Worm (Caenorhabditis elegans) whole organism, L4/young adult: ENCODE measurements around the gene erd-2.2.

Experiments
- W03F9.2 ChIP-seq: fragments of 150-350 bp; optimal IDR thresholded peaks from 2 replicates; lab custom pipeline; 2014; ENCODE audit warnings: missing biosample characterization, missing genetic modification characterization
- dao-5 ChIP-seq: sonication (generic microtip); optimal IDR thresholded peaks from 2 replicates; lab custom pipeline; 2016; ENCODE audit warnings: missing genotype, missing genetic modification characterization, moderate library complexity, missing compliant biosample characterization
- him-1 ChIP-seq: sonication (generic microtip); optimal IDR thresholded peaks from 2 replicates; lab custom pipeline; 2016; ENCODE audit warnings: missing genotype, missing genetic modification reagents, missing genetic modification characterization, missing compliant biosample characterization

The erd-2.2 gene

ce11 chrIII:5906749-5907148 lies at the start of gene erd-2.2:
Gene erd-2.2 (plus strand): TSS chrIII:5907049.
- no peak for TF ChIP-seq W03F9.2 (tag; lab: Kevin White, UChicago)
- TF ChIP-seq dao-5 (tag; lab: Kevin White, UChicago) = no peak
- TF ChIP-seq him-1 (tag; lab: Kevin White, UChicago) = no peak

ce11 chrIII:5859008-5859407 lies 47.8 kb upstream of the erd-2.2 start, which contains the start of gene dpf-4:
Gene dpf-4 (plus strand): TSS chrIII:5859308.
- TF ChIP-seq W03F9.2 (tag; lab: Kevin White, UChicago) (no peak), dao-5 (tag; lab: Kevin White, UChicago) (no peak), him-1 (tag; lab: Kevin White, UChicago) (no peak)

ce11 chrIII:5863774-5864173 lies 43.1 kb upstream of the erd-2.2 start, which contains the start of gene dnpp-1:
Gene dnpp-1 (minus strand): TSS chrIII:5863803.
- TF ChIP-seq W03F9.2 (tag; lab: Kevin White, UChicago) (peak; percentile 16), him-1 (tag; lab: Kevin White, UChicago) (no peak)

ce11 chrIII:5864270-5864669 lies 42.6 kb upstream of the erd-2.2 start, which contains the start of gene rabn-5:
Gene rabn-5 (plus strand): TSS chrIII:5864553.
- TF ChIP-seq him-1 (tag; lab: Kevin White, UChicago) = no peak
- TF ChIP-seq dao-5 (tag; lab: Kevin White, UChicago) = no peak
- TF ChIP-seq W03F9.2 (tag; lab: Kevin White, UChicago) = no peak

ce11 chrIII:5868401-5868800 lies 38.4 kb upstream of the erd-2.2 start, which contains the start of gene eng-1:
Gene eng-1 (minus strand): TSS chrIII:5868501.
- TF ChIP-seq him-1 (tag; lab: Kevin White, UChicago) (no peak), dao-5 (tag; lab: Kevin White, UChicago) (no peak), W03F9.2 (tag; lab: Kevin White, UChicago) (no peak)

- TF ChIP-seq W03F9.2 (tag; lab: Kevin White, UChicago) (no peak), dao-5 (tag; lab: Kevin White, UChicago) (no peak), him-1 (tag; lab: Kevin White, UChicago) (no peak)
Measured at ce11 chrIII:5869429-5869828, 37.4 kb upstream of the erd-2.2 start, which contains the start of gene F01F1.15. Gene F01F1.15 (minus strand): TSS chrIII:5869529.

- TF ChIP-seq W03F9.2 (tag; lab: Kevin White, UChicago) (peak; percentile 69), dao-5 (tag; lab: Kevin White, UChicago) (no peak)
Measured at ce11 chrIII:5871760-5872159, 35.1 kb upstream of the erd-2.2 start, which contains the start of the genes F01F1.11 and F01F1.3. Gene F01F1.11 (minus strand): TSS chrIII:5871877. Gene F01F1.3 (plus strand): TSS chrIII:5871938.

ce11 chrIII:5872288-5872687 lies 34.6 kb upstream of the erd-2.2 start:
- TF ChIP-seq W03F9.2 (tag; lab: Kevin White, UChicago) = no peak
- no peak for TF ChIP-seq him-1 (tag; lab: Kevin White, UChicago)
- TF ChIP-seq dao-5 (tag; lab: Kevin White, UChicago) = no peak

- no peak for TF ChIP-seq W03F9.2 (tag; lab: Kevin White, UChicago)
- no peak for TF ChIP-seq dao-5 (tag; lab: Kevin White, UChicago)
Measured at ce11 chrIII:5874263-5874662, 32.6 kb upstream of the erd-2.2 start.

ce11 chrIII:5874664-5875417 lies 32.0 kb upstream of the erd-2.2 start:
- TF ChIP-seq W03F9.2 (tag; lab: Kevin White, UChicago) = no peak
- TF ChIP-seq him-1 (tag; lab: Kevin White, UChicago) = no peak
- no peak for TF ChIP-seq dao-5 (tag; lab: Kevin White, UChicago)

- TF ChIP-seq W03F9.2 (tag; lab: Kevin White, UChicago) (no peak), dao-5 (tag; lab: Kevin White, UChicago) (no peak), him-1 (tag; lab: Kevin White, UChicago) (no peak)
Measured at ce11 chrIII:5875418-5875702, 31.5 kb upstream of the erd-2.2 start.

- no peak for TF ChIP-seq dao-5 (tag; lab: Kevin White, UChicago)
- TF ChIP-seq W03F9.2 (tag; lab: Kevin White, UChicago) = no peak
- TF ChIP-seq him-1 (tag; lab: Kevin White, UChicago) = no peak
Measured at ce11 chrIII:5875705-5876104, 31.1 kb upstream of the erd-2.2 start.

- TF ChIP-seq him-1 (tag; lab: Kevin White, UChicago) = no peak
- no peak for TF ChIP-seq dao-5 (tag; lab: Kevin White, UChicago)
- TF ChIP-seq W03F9.2 (tag; lab: Kevin White, UChicago) = no peak
Measured at ce11 chrIII:5876140-5876675, 30.6 kb upstream of the erd-2.2 start, which contains the start of gene aldo-2. Gene aldo-2 (minus strand): TSS chrIII:5876625.
